Worm (Caenorhabditis elegans): ENCODE measurements around the gene zyx-1.
A peak's percentile ranks its signal among the peaks of the same experiment; 100 is the strongest.
"Not testable (repeated sequence)": the region's sequence is repeated elsewhere in the genome, so short reads cannot be mapped to it uniquely, and the experiment has no call there.

Gene zyx-1

DNA sequence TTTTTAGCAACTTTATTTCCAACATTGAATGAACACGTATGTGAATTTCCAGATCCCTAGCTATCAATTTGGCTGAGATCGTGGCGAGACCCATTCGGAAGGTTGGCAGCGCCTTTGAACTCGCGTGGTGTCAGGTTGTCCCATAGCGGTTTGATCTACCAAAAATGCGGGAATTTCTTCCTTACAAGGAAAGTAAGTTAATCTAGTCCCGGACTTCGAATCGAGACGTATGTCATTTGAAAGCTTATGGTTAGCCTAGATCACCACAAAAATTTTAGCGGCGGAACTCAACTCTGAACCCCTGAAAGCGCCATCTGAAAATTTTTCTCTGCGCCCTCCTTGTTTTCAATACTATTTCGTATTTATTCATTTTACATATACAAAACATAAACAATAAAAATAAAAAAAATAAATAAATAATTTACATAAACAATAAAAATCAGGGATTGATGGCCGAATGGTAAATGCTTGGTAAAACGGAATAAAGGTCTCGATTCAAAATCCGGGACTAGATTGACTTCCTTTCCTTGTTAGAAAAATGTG, 25.0 kb upstream of the zyx-1 start, which contains the start of gene F18A11.2:
Gene F18A11.2 (plus strand): TSS at position 51 of the 543 bp plus-strand sequence.
- TF ChIP-seq blmp-1 (tag; optimal IDR thresholded peaks at IDR 0.05); mls-2 (tag; optimal IDR thresholded peaks at IDR 0.05); ham-2 (GFP tag; optimal IDR thresholded peaks at IDR 0.05): not testable (repeated sequence)

DNA sequence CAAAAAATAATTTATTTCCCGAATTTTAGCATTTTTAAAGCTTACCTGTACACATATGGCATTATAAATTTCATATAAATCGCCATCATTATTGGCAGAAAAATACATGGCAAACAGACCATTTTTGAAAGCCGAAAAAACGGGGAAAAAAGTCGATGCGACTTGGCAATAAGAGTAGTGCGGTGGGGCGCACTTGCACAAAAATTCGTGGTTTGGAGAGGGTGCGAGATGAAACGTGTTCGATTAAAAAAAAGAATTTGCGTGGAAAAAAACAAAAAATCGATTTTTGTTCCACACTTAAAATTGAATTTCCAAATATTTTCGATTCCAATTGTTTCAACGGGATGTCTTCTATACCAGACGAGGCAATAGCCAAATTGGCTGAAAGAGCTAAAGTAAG, 20.0 kb upstream of the zyx-1 start, which contains the start of gene F18A11.3:
Gene F18A11.3 (minus strand): TSS at position 125 of the 400 bp plus-strand sequence.
- TF ChIP-seq ceh-39 (tag; optimal IDR thresholded peaks at IDR 0.05) (no peak), tbx-8 (GFP tag; optimal IDR thresholded peaks at IDR 0.05) (no peak), M03D4.4 (tag; optimal IDR thresholded peaks at IDR 0.05) (no peak), nhr-28 (tag; optimal IDR thresholded peaks at IDR 0.05) (no peak), elt-1 (tag; optimal IDR thresholded peaks at IDR 0.05; ENCODE audit: borderline replicate concordance, insufficient read depth) (no peak), flh-1 (GFP tag; optimal IDR thresholded peaks at IDR 0.05) (no peak), unc-62 (GFP tag; optimal IDR thresholded peaks at IDR 0.05) (no peak), sem-2 (GFP tag; optimal IDR thresholded peaks at IDR 0.05) (no peak), nhr-12 (tag; optimal IDR thresholded peaks at IDR 0.05) (no peak), mab-5 (tag; optimal IDR thresholded peaks at IDR 0.05) (no peak), snpc-4 (tag; optimal IDR thresholded peaks at IDR 0.05) (no peak), unc-39 (tag; optimal IDR thresholded peaks at IDR 0.05) (no peak), elt-3 (tag; optimal IDR thresholded peaks at IDR 0.05) (no peak), lsy-2 (tag; optimal IDR thresholded peaks at IDR 0.05) (peak; percentile 16), mep-1 (tag; optimal IDR thresholded peaks at IDR 0.05) (peak; percentile 42), lin-13 (tag; optimal IDR thresholded peaks at IDR 0.05) (no peak), ces-1 (GFP tag; optimal IDR thresholded peaks at IDR 0.05) (peak; percentile 2), drap-1 (GFP tag; optimal IDR thresholded peaks at IDR 0.05) (no peak), nhr-76 (tag; optimal IDR thresholded peaks at IDR 0.05) (no peak), zip-8 (tag; optimal IDR thresholded peaks at IDR 0.05) (no peak)

DNA sequence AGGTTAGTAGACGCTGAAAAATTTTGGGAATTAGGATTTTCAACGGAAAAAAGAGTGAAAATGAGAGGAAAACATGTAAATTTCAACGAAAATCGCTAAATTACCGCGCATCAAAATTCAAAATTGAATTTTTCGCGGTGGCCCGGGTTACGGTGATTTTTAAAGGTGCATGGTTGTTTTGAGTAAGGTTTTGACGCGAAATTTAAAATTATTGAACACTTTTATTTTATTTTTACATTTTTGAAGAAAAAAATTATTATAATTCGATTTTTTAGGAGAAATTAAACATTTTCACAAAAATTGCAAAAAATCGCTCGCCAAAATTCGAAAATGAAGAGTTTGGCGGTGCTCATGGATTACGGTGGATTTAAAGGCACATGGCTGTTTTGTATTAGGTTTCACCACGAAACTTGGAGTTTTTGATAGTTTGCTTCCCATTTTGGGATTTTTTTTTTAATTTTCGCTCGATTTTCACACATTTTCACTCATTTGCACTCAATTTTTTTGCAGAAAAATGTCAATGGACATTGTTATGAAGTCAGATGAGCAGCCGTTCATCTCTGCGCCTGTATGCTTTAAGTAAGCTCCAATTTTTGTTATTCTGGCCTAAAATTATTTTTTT, 13.2 kb upstream of the zyx-1 start, which contains the start of gene puf-6:
Gene puf-6 (minus strand): TSS at position 13 of the 622 bp plus-strand sequence.
- TF ChIP-seq ceh-83 (GFP tag; optimal IDR thresholded peaks at IDR 0.05); sptf-1 (tag; optimal IDR thresholded peaks at IDR 0.05); blmp-1 (tag; optimal IDR thresholded peaks at IDR 0.05): not testable (repeated sequence)

DNA sequence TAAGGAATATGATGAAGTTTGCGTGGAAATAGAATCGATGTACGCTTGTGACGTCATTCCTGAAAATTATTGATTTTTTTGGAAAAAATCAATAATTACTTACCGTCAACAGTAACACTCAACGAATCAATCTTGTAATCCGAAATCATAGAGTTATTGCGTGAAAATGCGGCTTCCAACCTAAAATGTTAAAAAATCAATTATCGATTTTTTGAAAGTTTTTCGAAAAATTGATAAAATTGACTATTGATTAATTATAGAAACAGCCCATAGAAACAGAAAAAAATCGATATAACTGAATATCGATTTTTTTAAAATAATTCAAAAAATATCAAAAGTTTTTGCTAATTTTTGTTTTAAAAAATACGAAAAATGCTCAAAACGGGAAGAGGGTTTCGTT, 9.6 kb upstream of the zyx-1 start, which contains the start of gene F42G4.7:
Gene F42G4.7 (minus strand): TSS at position 185 of the 400 bp plus-strand sequence.
- not testable (repeated sequence) for TF ChIP-seq drap-1 (GFP tag; optimal IDR thresholded peaks at IDR 0.05); ztf-11 (tag; optimal IDR thresholded peaks at IDR 0.05); mls-2 (tag; optimal IDR thresholded peaks at IDR 0.05)

DNA sequence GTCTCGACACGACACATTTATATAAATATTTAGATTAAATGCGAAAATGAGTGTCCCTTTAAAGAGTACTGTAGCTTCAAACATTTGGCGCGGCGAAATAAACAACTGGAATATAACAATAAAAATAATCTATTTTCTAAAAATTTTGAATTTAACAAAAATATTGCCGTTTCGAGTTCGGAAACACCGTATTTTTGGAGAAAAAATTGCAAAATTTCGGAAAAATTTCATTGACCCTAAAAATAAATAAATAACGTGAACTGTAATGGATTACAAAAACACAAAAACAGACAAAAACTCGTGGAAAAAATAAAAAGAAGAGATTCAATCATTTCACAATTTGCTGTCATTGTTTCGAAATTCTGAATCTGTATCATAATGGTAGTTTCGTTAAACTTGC, 9.1 kb upstream of the zyx-1 start, which contains the start of gene F42G4.2:
Gene F42G4.2 (plus strand): TSS at position 301 of the 400 bp plus-strand sequence.
- TF ChIP-seq tbx-8 (GFP tag; optimal IDR thresholded peaks at IDR 0.05); lin-13 (tag; optimal IDR thresholded peaks at IDR 0.05); unc-120 (tag; optimal IDR thresholded peaks at IDR 0.05; ENCODE audit: poor library complexity, severe bottlenecking): not testable (repeated sequence)

DNA sequence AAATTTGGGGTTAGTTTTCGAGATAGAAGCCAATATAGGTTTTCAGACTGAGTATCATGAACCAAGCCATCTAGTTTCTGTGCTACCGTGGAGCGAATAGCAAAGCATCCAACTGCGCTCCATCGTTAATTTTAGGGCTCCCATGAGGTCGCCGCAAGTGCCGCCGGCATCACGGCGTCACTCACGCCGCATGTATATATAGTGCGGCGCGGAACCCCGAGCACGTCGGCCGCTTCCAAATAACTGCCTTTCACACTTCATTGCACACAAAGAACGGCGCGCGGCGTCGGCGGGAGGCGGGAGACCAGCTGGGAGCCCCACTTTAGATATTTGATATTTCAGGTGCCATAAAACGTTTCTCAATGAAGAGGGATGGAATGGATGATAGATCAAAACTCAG, 6.7 kb upstream of the zyx-1 start:
- TF ChIP-seq unc-120 (tag; optimal IDR thresholded peaks at IDR 0.05; ENCODE audit: poor library complexity, severe bottlenecking) (no peak), ces-1 (GFP tag; optimal IDR thresholded peaks at IDR 0.05) (no peak), mep-1 (tag; optimal IDR thresholded peaks at IDR 0.05) (no peak), zip-8 (tag; optimal IDR thresholded peaks at IDR 0.05) (no peak), hlh-1 (tag; optimal IDR thresholded peaks at IDR 0.05) (no peak), nhr-12 (tag; optimal IDR thresholded peaks at IDR 0.05) (no peak), lin-13 (tag; optimal IDR thresholded peaks at IDR 0.05) (no peak), nhr-2 (tag; optimal IDR thresholded peaks at IDR 0.05) (no peak), sem-2 (GFP tag; optimal IDR thresholded peaks at IDR 0.05) (no peak), mls-2 (tag; optimal IDR thresholded peaks at IDR 0.05) (no peak), ham-2 (GFP tag; optimal IDR thresholded peaks at IDR 0.05) (no peak), M03D4.4 (tag; optimal IDR thresholded peaks at IDR 0.05) (no peak), elt-3 (tag; optimal IDR thresholded peaks at IDR 0.05) (no peak), unc-62 (GFP tag; optimal IDR thresholded peaks at IDR 0.05) (no peak), tbx-8 (GFP tag; optimal IDR thresholded peaks at IDR 0.05) (no peak), elt-1 (tag; optimal IDR thresholded peaks at IDR 0.05; ENCODE audit: borderline replicate concordance, insufficient read depth) (no peak), ztf-11 (tag; optimal IDR thresholded peaks at IDR 0.05) (no peak), sptf-1 (tag; optimal IDR thresholded peaks at IDR 0.05) (no peak), pha-4 (tag; optimal IDR thresholded peaks at IDR 0.05) (no peak)

All from whole organism, mixed stage, embryonic.